Worm (Caenorhabditis elegans): Measurements from ENCODE around the gene srt-59.

DNA sequence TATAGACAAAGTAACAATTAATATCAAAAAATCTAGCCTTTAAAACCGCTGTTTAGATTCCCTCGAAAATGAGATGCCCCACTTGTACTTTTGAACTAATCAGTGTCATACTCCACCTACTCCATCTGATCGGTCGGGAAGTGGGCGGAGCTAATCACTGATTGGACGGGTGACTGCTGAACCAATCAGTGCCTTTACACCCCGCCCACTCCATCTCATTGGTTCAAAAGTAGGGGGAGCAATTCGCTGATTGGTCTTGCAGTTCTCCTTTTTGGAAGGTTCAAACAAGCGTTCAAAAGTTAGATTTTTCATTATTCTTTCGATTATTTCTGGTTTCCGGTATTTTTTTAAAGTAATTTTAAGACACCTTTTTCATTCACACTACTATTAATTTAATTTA, 11.7 kb upstream of the srt-59 start:
- TF ChIP-seq tab-1 (GFP tag; IDR thresholded peaks at IDR 0.05) (no peak), ztf-29 (GFP tag; IDR thresholded peaks at IDR 0.05) (no peak), cog-1 (tag; optimal IDR thresholded peaks at IDR 0.05) (no peak), ref-1 (GFP tag; conservative IDR thresholded peaks at IDR 0.05) (no peak)

Data from whole organism, midembryonic.